Fruit fly (Drosophila melanogaster): ENCODE results near the gene Syt1.

- TF ChIP-seq ey (GFP tag; optimal IDR thresholded peaks at IDR 0.05): no peak
- no peak for TF ChIP-seq Hr78 (GFP tag; optimal IDR thresholded peaks at IDR 0.05)
- TF ChIP-seq pan (optimal IDR thresholded peaks at IDR 0.05): no peak
- TF ChIP-seq N (GFP tag; optimal IDR thresholded peaks at IDR 0.05): no peak
- no peak for TF ChIP-seq GATAd (GFP tag; optimal IDR thresholded peaks at IDR 0.05)
These were observed 30.0 kb upstream of the Syt1 start, which contains the start of gene Duox for dm6 chr2L:2829637-2830340.

All from whole organism, wandering third instar larva.